Worm (Caenorhabditis elegans) whole organism, L1 larva: ENCODE results near the gene spat-2.

ENCODE experiments used
- blmp-1 ChIP-seq: fragments of 150-350 bp; optimal IDR thresholded peaks from 2 replicates; lab custom pipeline; 2014; ENCODE audit warnings: missing biosample characterization, missing genetic modification characterization
- fos-1 ChIP-seq: fragments of 150-350 bp; optimal IDR thresholded peaks from 2 replicates; lab custom pipeline; 2014; ENCODE audit warnings: missing biosample characterization, missing genetic modification characterization
- lin-13 ChIP-seq: fragments of 150-350 bp; optimal IDR thresholded peaks from 2 replicates; lab custom pipeline; 2014; ENCODE audit warnings: missing biosample characterization, missing genetic modification reagents, missing genetic modification characterization
- pag-3 ChIP-seq: sonication (generic microtip); optimal IDR thresholded peaks from 2 replicates; lab custom pipeline; 2017; ENCODE audit warnings: missing genetic modification characterization, mild to moderate bottlenecking, missing compliant biosample characterization, antibody characterized with exemption, borderline replicate concordance; ENCODE audit not compliant: insufficient read depth
- skn-1 ChIP-seq: fragments of 150-350 bp; optimal IDR thresholded peaks from 2 replicates; lab custom pipeline; 2014; ENCODE audit warnings: missing biosample characterization, missing genetic modification characterization

DNA sequence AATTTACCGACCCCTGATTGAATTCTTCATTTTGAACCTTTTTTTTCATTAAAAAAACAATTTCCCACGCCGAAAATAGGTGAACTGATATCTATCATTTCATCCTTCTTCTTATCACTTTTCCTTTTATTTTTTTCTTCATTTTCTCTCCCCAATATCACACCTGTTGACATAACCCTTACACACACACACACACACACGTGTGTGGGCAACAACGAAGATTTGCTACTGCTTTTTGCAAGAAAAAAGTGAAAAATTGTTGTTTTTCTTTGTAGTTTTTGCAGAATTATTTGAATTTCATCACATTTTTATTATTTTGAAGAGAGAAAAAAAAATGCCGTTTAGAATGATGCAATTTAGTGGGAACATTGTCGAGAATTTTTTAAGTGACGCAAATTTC is 3.9 kb downstream of the spat-2 start:
- TF ChIP-seq blmp-1 (tag; lab: Kevin White, UChicago) (peak; percentile 88), fos-1 (tag; lab: Kevin White, UChicago) (no peak), lin-13 (GFP tag; lab: Kevin White, UChicago) (no peak), skn-1 (tag; lab: Kevin White, UChicago) (no peak), pag-3 (tag; lab: Kevin White, UChicago) (no peak)
